Fruit fly (Drosophila melanogaster) whole organism, wandering third instar larva: Measurements from ENCODE around the gene Gr23a.

Experiments
- Abd-B ChIP-seq: fragments of >200 bp; optimal IDR thresholded peaks from 2 replicates; lab custom pipeline; 2017; ENCODE audit warnings: missing biosample characterization, missing genetic modification characterization
- CG32264 ChIP-seq: fragments of 200-800 bp; sonication (Bioruptor generic); optimal IDR thresholded peaks from 2 replicates; lab custom pipeline; 2016; ENCODE audit warnings: missing biosample characterization, missing genetic modification characterization
- CG9705 ChIP-seq: fragments of 200-800 bp; sonication (Bioruptor generic); optimal IDR thresholded peaks from 2 replicates; lab custom pipeline; 2018; ENCODE audit warnings: missing biosample characterization, mild to moderate bottlenecking, missing genetic modification characterization
- CrebA ChIP-seq: fragments of 200-800 bp; sonication (Bioruptor generic); optimal IDR thresholded peaks from 2 replicates; lab custom pipeline; 2016; ENCODE audit warnings: missing biosample characterization, mild to moderate bottlenecking, missing genetic modification characterization, borderline replicate concordance
- Dif ChIP-seq: fragments of 200-275, 200-300 bp; sonication (Bioruptor generic); optimal IDR thresholded peaks from 2 replicates; lab custom pipeline; 2018; ENCODE audit warnings: missing biosample characterization, missing genetic modification characterization; ENCODE audit not compliant: partially characterized antibody
- GATAd ChIP-seq: sonication (Bioruptor generic); optimal IDR thresholded peaks from 2 replicates; lab custom pipeline; 2016; ENCODE audit warnings: missing biosample characterization, missing genetic modification characterization
- Hnf4 ChIP-seq: fragments of 200-800 bp; sonication (Bioruptor generic); optimal IDR thresholded peaks from 2 replicates; lab custom pipeline; 2016; ENCODE audit warnings: missing biosample characterization, mild to moderate bottlenecking, missing genetic modification characterization
- Hr78 ChIP-seq: fragments of >200 bp; optimal IDR thresholded peaks from 2 replicates; lab custom pipeline; 2017; ENCODE audit warnings: missing biosample characterization, missing genetic modification characterization
- Hr83 ChIP-seq: fragments of 200-300 bp; sonication (Bioruptor generic); optimal IDR thresholded peaks from 2 replicates; lab custom pipeline; 2016; ENCODE audit warnings: missing biosample characterization, mild to moderate bottlenecking, missing genetic modification characterization, moderate library complexity; ENCODE audit not compliant: poor library complexity, severe bottlenecking
- Jra ChIP-seq: sonication (Bioruptor generic); optimal IDR thresholded peaks from 2 replicates; lab custom pipeline; 2016; ENCODE audit warnings: missing biosample characterization, missing genetic modification characterization
- N ChIP-seq: fragments of >200 bp; optimal IDR thresholded peaks from 2 replicates; lab custom pipeline; 2018; ENCODE audit warnings: missing biosample characterization, missing external identifiers, missing genetic modification characterization
- OdsH ChIP-seq: fragments of 200-800 bp; sonication (Bioruptor generic); optimal IDR thresholded peaks from 2 replicates; lab custom pipeline; 2016; ENCODE audit warnings: missing biosample characterization, mild to moderate bottlenecking, missing genetic modification characterization
- Rel ChIP-seq, 2 experiments: fragments of 200-800 bp; sonication (Bioruptor generic) in 1 of 2; optimal IDR thresholded peaks; 2 replicates in 1 of 2; 3 replicates in 1 of 2; lab custom pipeline; 2016 to 2019; ENCODE audit warnings: mild to moderate bottlenecking in 2 of 2, missing biosample characterization in 2 of 2, missing genetic modification characterization in 2 of 2, moderate library complexity in 1 of 2
- Sp1 ChIP-seq: fragments of 200-800 bp; sonication (Bioruptor generic); optimal IDR thresholded peaks from 3 replicates; lab custom pipeline; 2019; ENCODE audit warnings: missing biosample characterization, mild to moderate bottlenecking, missing genetic modification characterization, moderate library complexity
- Vsx2 ChIP-seq: fragments of 200-300, 225-300 bp; sonication (Bioruptor generic); optimal IDR thresholded peaks from 2 replicates; lab custom pipeline; 2018; ENCODE audit warnings: missing biosample characterization, missing genetic modification characterization; ENCODE audit not compliant: partially characterized antibody
- br ChIP-seq: fragments of 200-800 bp; sonication (Bioruptor generic); optimal IDR thresholded peaks from 2 replicates; lab custom pipeline; 2016; ENCODE audit warnings: missing biosample characterization, missing genetic modification characterization
- brk ChIP-seq: fragments of 200-800 bp; sonication (Bioruptor generic); optimal IDR thresholded peaks from 2 replicates; lab custom pipeline; 2016; ENCODE audit warnings: missing biosample characterization, mild to moderate bottlenecking, missing genetic modification characterization
- dmrt93B ChIP-seq: fragments of 200-800 bp; sonication (Bioruptor generic); optimal IDR thresholded peaks from 2 replicates; lab custom pipeline; 2018; ENCODE audit warnings: missing biosample characterization, mild to moderate bottlenecking, missing genetic modification characterization
- dsf ChIP-seq: sonication (Bioruptor generic); optimal IDR thresholded peaks from 2 replicates; lab custom pipeline; 2016; ENCODE audit warnings: missing biosample characterization, missing genetic modification characterization, borderline replicate concordance
- ey ChIP-seq: fragments of 200-800 bp; sonication (Bioruptor generic); optimal IDR thresholded peaks from 2 replicates; lab custom pipeline; 2016; ENCODE audit warnings: missing biosample characterization, missing genetic modification characterization
- fru ChIP-seq: fragments of 200-800 bp; sonication (Bioruptor generic); optimal IDR thresholded peaks from 3 replicates; lab custom pipeline; 2016; ENCODE audit warnings: missing biosample characterization, mild to moderate bottlenecking, missing genetic modification characterization
- h ChIP-seq: fragments of 200-800 bp; sonication (Bioruptor generic); optimal IDR thresholded peaks from 3 replicates; lab custom pipeline; 2016; ENCODE audit warnings: missing biosample characterization, mild to moderate bottlenecking, missing genetic modification characterization
- jim ChIP-seq: fragments of 175-275, 200-325 bp; sonication (Bioruptor generic); optimal IDR thresholded peaks from 2 replicates; lab custom pipeline; 2016; ENCODE audit warnings: missing biosample characterization, mild to moderate bottlenecking, missing genetic modification characterization
- lola ChIP-seq: fragments of >200 bp; optimal IDR thresholded peaks from 2 replicates; lab custom pipeline; 2017; ENCODE audit warnings: missing biosample characterization, missing genetic modification characterization
- pan ChIP-seq: fragments of >200 bp; optimal IDR thresholded peaks from 2 replicates; lab custom pipeline; 2017
- psq ChIP-seq: fragments of 200-800 bp; sonication (Bioruptor generic); optimal IDR thresholded peaks from 3 replicates; lab custom pipeline; 2017; ENCODE audit warnings: missing biosample characterization, mild to moderate bottlenecking, missing genetic modification characterization, moderate library complexity
- rgr ChIP-seq: fragments of 200-800 bp; sonication (Bioruptor generic); optimal IDR thresholded peaks from 3 replicates; lab custom pipeline; 2016; ENCODE audit warnings: missing biosample characterization, mild to moderate bottlenecking, missing genetic modification characterization
- sage ChIP-seq: fragments of 200-800 bp; sonication (Bioruptor generic); optimal IDR thresholded peaks from 2 replicates; lab custom pipeline; 2016; ENCODE audit warnings: missing biosample characterization, mild to moderate bottlenecking, missing genetic modification characterization
- sv ChIP-seq: fragments of 200-800 bp; sonication (Bioruptor generic); optimal IDR thresholded peaks from 3 replicates; lab custom pipeline; 2016; ENCODE audit warnings: missing biosample characterization, missing genetic modification characterization
- tai ChIP-seq: sonication (Bioruptor generic); optimal IDR thresholded peaks from 2 replicates; lab custom pipeline; 2016; ENCODE audit warnings: missing biosample characterization, missing genetic modification characterization
- usp ChIP-seq: fragments of >200 bp; optimal IDR thresholded peaks from 2 replicates; lab custom pipeline; 2017; ENCODE audit warnings: missing biosample characterization, missing genetic modification characterization
- woc ChIP-seq: sonication (Bioruptor generic); optimal IDR thresholded peaks from 2 replicates; lab custom pipeline; 2016; ENCODE audit warnings: missing biosample characterization, mild to moderate bottlenecking, missing genetic modification characterization

Gr23a gene

dm6 chr2L:2637002-2637377 lies 32.6 kb upstream of the Gr23a start:
- TF ChIP-seq lola (GFP tag; lab: Kevin White, UChicago) (no peak), sv (GFP tag; lab: Kevin White, UChicago) (no peak), CrebA (GFP tag; lab: Kevin White, UChicago) (no peak)
- TF ChIP-seq, all 38 proteins: peak for 0

- no peak for TF ChIP-seq OdsH (GFP tag; lab: Kevin White, UChicago)
- TF ChIP-seq Jra (GFP tag; lab: Kevin White, UChicago) = no peak
- no peak for TF ChIP-seq ey (GFP tag; lab: Kevin White, UChicago)
- TF ChIP-seq fru (GFP tag; lab: Kevin White, UChicago) = no peak
- TF ChIP-seq pan (lab: Kevin White, UChicago) = no peak
- no peak for TF ChIP-seq brk (GFP tag; lab: Kevin White, UChicago)
- TF ChIP-seq Dif (GFP tag; lab: Kevin White, UChicago) = no peak
- TF ChIP-seq Hr83 (GFP tag; lab: Kevin White, UChicago) = no peak
- TF ChIP-seq usp = no peak
- TF ChIP-seq Sp1 = no peak
- TF ChIP-seq CrebA (GFP tag; lab: Kevin White, UChicago) = no peak
- no peak for TF ChIP-seq lola (GFP tag; lab: Kevin White, UChicago)
Observed at dm6 chr2L:2647620-2648019, 22.0 kb upstream of the Gr23a start, which contains the start of the genes CG9962 and CG43851. TSS of gene CG9962 (minus strand) at chr2L:2647720. TSS of gene CG43851 (plus strand) at chr2L:2647886.

- TF ChIP-seq pan (lab: Kevin White, UChicago) = no peak
- no peak for TF ChIP-seq psq (GFP tag; lab: Kevin White, UChicago)
- no peak for TF ChIP-seq Dif (GFP tag; lab: Kevin White, UChicago)
- TF ChIP-seq CrebA (GFP tag; lab: Kevin White, UChicago) = no peak
- TF ChIP-seq br = no peak
- no peak for TF ChIP-seq Rel (GFP tag; optimal IDR thresholded peaks at IDR 0.05; lab: Kevin White, UChicago)
- no peak for TF ChIP-seq Rel (tag; optimal IDR thresholded peaks at IDR 0.05; lab: Kevin White, UChicago)
- TF ChIP-seq rgr (GFP tag; lab: Kevin White, UChicago) = no peak
- TF ChIP-seq h (GFP tag; lab: Kevin White, UChicago) = no peak
- no peak for TF ChIP-seq Hr78 (GFP tag; lab: Kevin White, UChicago)
- TF ChIP-seq tai = no peak
- no peak for TF ChIP-seq lola (GFP tag; lab: Kevin White, UChicago)
- no peak for TF ChIP-seq OdsH (GFP tag; lab: Kevin White, UChicago)
- no peak for TF ChIP-seq Vsx2 (GFP tag; lab: Kevin White, UChicago)
- TF ChIP-seq N = no peak
- no peak for TF ChIP-seq dsf (GFP tag; lab: Kevin White, UChicago)
- TF ChIP-seq woc (GFP tag; lab: Kevin White, UChicago) = no peak
- TF ChIP-seq sage (GFP tag; lab: Kevin White, UChicago) = no peak
- TF ChIP-seq, all 38 proteins: peak for 0
Observed at dm6 chr2L:2652314-2652713, 17.3 kb upstream of the Gr23a start, which contains the start of gene CG33125. TSS of gene CG33125 (minus strand) at chr2L:2652414.

dm6 chr2L:2652746-2653145 lies 16.9 kb upstream of the Gr23a start, which contains the start of gene Prosbeta4R1:
TSS of gene Prosbeta4R1 (plus strand) at chr2L:2653046.
- no peak for TF ChIP-seq CG9705 (GFP tag; lab: Kevin White, UChicago)
- no peak for TF ChIP-seq GATAd (GFP tag; lab: Kevin White, UChicago)
- TF ChIP-seq N = no peak
- no peak for TF ChIP-seq usp
- TF ChIP-seq Hr78 (GFP tag; lab: Kevin White, UChicago) = no peak

dm6 chr2L:2653749-2654148 lies 15.9 kb upstream of the Gr23a start, which contains the start of gene Or23a:
TSS of gene Or23a (plus strand) at chr2L:2654049.
- TF ChIP-seq brk (GFP tag; lab: Kevin White, UChicago) (no peak), N (no peak), Hr83 (GFP tag; lab: Kevin White, UChicago) (no peak), lola (GFP tag; lab: Kevin White, UChicago) (no peak), br (no peak), dsf (GFP tag; lab: Kevin White, UChicago) (no peak), GATAd (GFP tag; lab: Kevin White, UChicago) (no peak), Vsx2 (GFP tag; lab: Kevin White, UChicago) (no peak), CG32264 (GFP tag; lab: Kevin White, UChicago) (no peak), Hnf4 (GFP tag; lab: Kevin White, UChicago) (no peak), dmrt93B (no peak), ey (GFP tag; lab: Kevin White, UChicago) (no peak), Jra (GFP tag; lab: Kevin White, UChicago) (no peak), tai (no peak), sage (GFP tag; lab: Kevin White, UChicago) (no peak), woc (GFP tag; lab: Kevin White, UChicago) (no peak), h (GFP tag; lab: Kevin White, UChicago) (no peak), Abd-B (GFP tag; lab: Kevin White, UChicago) (no peak), fru (GFP tag; lab: Kevin White, UChicago) (no peak), jim (GFP tag; lab: Kevin White, UChicago) (no peak)
